Fruit fly (Drosophila melanogaster) whole organism, adult: ENCODE results near the gene mtsh.

ENCODE experiments used
- CG11617 ChIP-seq: fragments of 200-800 bp; sonication (Bioruptor generic); optimal IDR thresholded peaks from 2 replicates; lab custom pipeline; 2017; ENCODE audit warnings: mild to moderate bottlenecking, missing biosample characterization, missing genetic modification reagents, missing genetic modification characterization
- CG1620 ChIP-seq: fragments of 200-800 bp; sonication (Bioruptor generic); optimal IDR thresholded peaks from 2 replicates; lab custom pipeline; 2016; ENCODE audit warnings: missing biosample characterization, missing genetic modification characterization
- Clk ChIP-seq: fragments of 200-800 bp; sonication (Bioruptor generic); optimal IDR thresholded peaks from 2 replicates; lab custom pipeline; 2017; ENCODE audit warnings: missing biosample characterization, missing genetic modification characterization
- Crg-1 ChIP-seq: fragments of 200-800 bp; sonication (Bioruptor generic); optimal IDR thresholded peaks from 2 replicates; lab custom pipeline; 2016; ENCODE audit warnings: missing biosample characterization, missing genetic modification characterization

DNA sequence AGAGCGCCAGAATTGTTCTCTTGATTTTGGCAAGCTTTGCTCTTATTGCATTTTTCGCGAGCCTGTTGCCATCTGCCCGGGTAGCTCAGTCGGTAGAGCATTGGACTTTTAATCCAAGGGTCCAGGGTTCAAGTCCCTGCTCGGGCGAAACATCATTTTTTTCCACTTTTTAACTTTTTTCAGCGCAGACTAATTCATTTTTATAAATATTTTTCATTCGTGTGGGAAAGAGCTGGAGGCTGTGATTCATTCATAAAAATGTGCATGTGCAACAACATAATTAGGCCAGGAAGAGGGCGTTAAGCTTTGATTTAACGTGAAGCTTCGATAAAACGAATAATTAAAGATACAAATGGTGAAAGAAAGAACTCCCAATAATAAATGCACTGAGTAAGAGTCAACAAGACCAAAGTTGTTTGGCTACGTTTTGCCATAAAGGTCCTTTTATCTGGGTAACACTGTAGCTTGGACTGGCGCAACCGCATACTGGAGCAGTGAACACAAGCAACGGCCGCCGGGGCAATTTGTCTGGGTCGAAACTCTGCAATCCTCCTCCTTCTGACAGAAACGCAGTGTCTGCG lies 29.0 kb downstream of the mtsh start:
- TF ChIP-seq Crg-1 (GFP tag; lab: Kevin White, UChicago), result no peak
- TF ChIP-seq CG11617, result no peak
- no peak for TF ChIP-seq CG1620 (GFP tag; lab: Kevin White, UChicago)
- no peak for TF ChIP-seq Clk (GFP tag; lab: Kevin White, UChicago)
